Worm (Caenorhabditis elegans): ENCODE data around the gene F59B2.3.
A peak's percentile ranks its signal among the peaks of the same experiment; 100 is the strongest.

Gene F59B2.3

DNA sequence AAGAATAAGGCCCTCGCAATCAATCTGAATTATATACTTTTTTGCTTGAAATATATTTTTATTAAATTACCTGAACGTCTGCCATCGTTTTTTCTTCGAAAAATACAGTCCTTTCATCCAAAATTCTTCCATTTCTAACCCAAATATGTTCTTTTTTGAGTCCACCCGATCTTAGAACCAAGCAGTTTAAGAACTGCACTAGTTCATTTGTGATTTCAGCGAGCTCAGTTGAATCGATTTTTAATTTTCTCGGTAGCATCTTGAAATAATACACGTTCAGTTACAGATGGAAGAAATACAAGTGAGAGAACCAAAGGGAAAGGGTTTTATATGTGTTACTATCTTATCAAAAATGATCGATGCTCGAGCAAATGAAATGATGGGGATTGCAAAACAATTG lies at the start of gene F59B2.3:
TSS of gene F59B2.3 (minus strand) at position 259 of the 400 bp plus-strand sequence.
- TF ChIP-seq elt-2 (tag; optimal IDR thresholded peaks at IDR 0.05) (peak; percentile 5), eor-1 (tag; optimal IDR thresholded peaks at IDR 0.05) (no peak)

DNA sequence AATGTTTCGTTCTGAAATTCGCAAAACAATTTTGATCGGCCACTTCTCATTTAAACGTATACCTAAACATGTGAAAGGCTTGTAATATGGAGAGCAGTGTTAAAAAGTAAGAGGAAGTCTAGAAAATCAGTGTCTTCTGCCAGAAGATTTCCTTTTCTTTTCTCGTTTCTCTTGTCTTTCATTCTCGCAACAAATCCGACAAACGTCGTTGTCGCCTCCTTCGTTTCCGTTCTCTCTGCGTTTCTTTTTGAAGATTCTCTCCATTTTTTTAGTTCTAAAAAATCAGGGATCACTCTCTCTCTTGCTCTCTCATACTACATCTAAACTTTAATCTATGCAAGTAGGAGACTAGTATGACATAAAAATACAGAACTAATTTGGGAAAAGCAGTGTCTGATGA lies 47.7 kb upstream of the F59B2.3 start:
- TF ChIP-seq fos-1 (tag; optimal IDR thresholded peaks at IDR 0.05) (no peak), fkh-10 (GFP tag; optimal IDR thresholded peaks at IDR 0.05) (peak; percentile 6), lin-39 (tag; optimal IDR thresholded peaks at IDR 0.05) (no peak), ceh-16 (tag; optimal IDR thresholded peaks at IDR 0.05) (no peak)

DNA sequence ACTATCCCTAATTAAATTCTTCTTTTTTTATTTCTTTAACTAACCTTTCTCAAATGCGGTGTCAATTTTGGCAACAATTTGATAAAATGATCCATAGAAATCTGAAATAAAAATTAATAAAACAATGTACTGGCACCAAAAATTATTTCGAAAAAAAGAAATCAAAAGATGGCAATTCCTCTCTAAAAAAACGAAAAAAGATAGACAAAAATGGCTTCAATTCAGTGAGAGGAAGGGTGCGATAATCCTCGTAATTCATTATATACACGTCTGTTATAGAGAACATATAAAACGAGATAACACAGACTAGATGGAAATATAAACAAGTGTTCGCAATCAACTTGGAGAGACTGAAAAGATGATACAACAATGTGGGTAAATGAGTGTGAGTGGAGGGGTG lies 46.3 kb upstream of the F59B2.3 start, which contains the start of gene R107.2:
TSS of gene R107.2 (minus strand) at position 101 of the 400 bp plus-strand sequence.
- TF ChIP-seq aly-2 (tag; optimal IDR thresholded peaks at IDR 0.05) (no peak), egl-5 (tag; optimal IDR thresholded peaks at IDR 0.05) (no peak), zag-1 (tag; optimal IDR thresholded peaks at IDR 0.05) (no peak), nhr-25 (tag; optimal IDR thresholded peaks at IDR 0.05) (no peak), fos-1 (tag; optimal IDR thresholded peaks at IDR 0.05) (no peak), unc-62 (GFP tag; optimal IDR thresholded peaks at IDR 0.05) (no peak), elt-1 (tag; optimal IDR thresholded peaks at IDR 0.05) (no peak), nhr-23 (tag; optimal IDR thresholded peaks at IDR 0.05) (no peak)

DNA sequence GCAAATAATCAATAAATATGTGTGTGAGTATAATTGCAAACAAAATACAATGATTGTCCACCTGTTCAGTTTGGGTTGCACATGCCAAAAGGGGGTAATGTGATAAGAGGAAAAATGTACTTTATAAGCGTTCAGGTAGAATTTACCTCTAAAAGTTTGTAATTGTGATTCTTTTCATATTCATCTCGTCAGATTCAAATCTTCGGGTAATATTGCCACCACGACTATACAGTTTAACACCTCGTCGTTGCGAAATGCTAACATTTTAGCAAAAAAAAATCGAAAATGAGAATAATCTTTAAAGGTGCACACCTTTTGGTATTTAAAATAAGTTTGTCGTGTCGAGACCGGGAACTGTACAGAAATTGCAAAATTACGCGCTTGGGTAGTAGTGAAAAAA lies 43.6 kb upstream of the F59B2.3 start, which contains the start of gene nac-2:
TSS of gene nac-2 (minus strand) at position 101 of the 400 bp plus-strand sequence.
- TF ChIP-seq ceh-28 (tag; optimal IDR thresholded peaks at IDR 0.05) (peak; percentile 0), skn-1 (tag; optimal IDR thresholded peaks at IDR 0.05) (no peak)

DNA sequence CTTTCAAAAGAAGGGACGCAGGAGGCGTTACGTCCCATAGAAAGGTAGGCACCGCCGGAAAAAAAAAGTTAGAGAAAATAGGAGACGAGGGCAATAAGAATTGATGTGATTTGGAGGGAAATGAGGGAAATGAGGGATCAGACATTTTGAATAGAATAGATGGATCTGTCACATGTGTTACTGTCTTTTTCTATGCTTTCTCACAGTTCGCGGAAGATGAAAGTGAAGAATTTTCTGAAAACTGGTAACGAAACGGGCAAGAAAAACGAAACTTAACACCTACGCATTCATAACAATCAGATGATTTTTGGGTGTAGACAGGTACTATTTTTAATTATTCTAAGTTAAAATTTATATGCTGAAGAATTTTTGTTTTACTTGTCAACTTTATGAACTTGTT lies 38.1 kb upstream of the F59B2.3 start, which contains the start of gene R107.9:
TSS of gene R107.9 (plus strand) at position 301 of the 400 bp plus-strand sequence.
- TF ChIP-seq nhr-23 (tag; optimal IDR thresholded peaks at IDR 0.05) (no peak), egl-5 (tag; optimal IDR thresholded peaks at IDR 0.05) (peak; percentile 17), nhr-11 (tag; optimal IDR thresholded peaks at IDR 0.05) (no peak)

DNA sequence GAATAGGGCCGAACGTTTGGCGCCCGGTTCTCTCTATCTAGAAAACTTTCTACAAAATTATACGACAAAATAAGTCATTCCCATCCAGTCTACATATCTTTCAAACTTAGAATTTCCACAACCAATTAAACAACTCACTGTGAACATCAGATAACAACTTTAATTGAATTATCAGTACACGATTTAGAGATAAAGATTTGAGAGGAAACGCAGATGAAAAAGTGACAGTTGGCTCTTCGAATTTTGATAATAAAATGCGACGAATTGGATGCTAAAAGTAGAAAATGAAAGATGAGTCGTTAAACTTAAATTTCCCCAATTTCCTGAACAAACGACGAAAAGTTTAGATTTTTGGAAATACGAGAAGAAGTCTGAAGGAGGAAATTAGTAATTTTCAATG lies 35.5 kb upstream of the F59B2.3 start:
- TF ChIP-seq daf-12 (tag; optimal IDR thresholded peaks at IDR 0.05) (no peak), hmg-11 (tag; optimal IDR thresholded peaks at IDR 0.05) (no peak), pha-4 (tag; optimal IDR thresholded peaks at IDR 0.05) (no peak), nhr-12 (tag; optimal IDR thresholded peaks at IDR 0.05) (no peak), elt-2 (tag; optimal IDR thresholded peaks at IDR 0.05) (peak; percentile 89), nhr-25 (tag; optimal IDR thresholded peaks at IDR 0.05) (no peak), jun-1 (tag; optimal IDR thresholded peaks at IDR 0.05) (no peak), nhr-237 (tag; optimal IDR thresholded peaks at IDR 0.05) (no peak), egl-27 (tag; optimal IDR thresholded peaks at IDR 0.05) (no peak), ceh-28 (tag; optimal IDR thresholded peaks at IDR 0.05) (no peak), nhr-43 (tag; optimal IDR thresholded peaks at IDR 0.05; ENCODE audit: poor library complexity, severe bottlenecking) (no peak), pqm-1 (tag; optimal IDR thresholded peaks at IDR 0.05) (peak; percentile 62), R02D3.7 (tag; optimal IDR thresholded peaks at IDR 0.05) (no peak), ceh-9 (tag; optimal IDR thresholded peaks at IDR 0.05) (no peak), lin-39 (tag; optimal IDR thresholded peaks at IDR 0.05) (no peak), lsy-12 (tag; optimal IDR thresholded peaks at IDR 0.05) (no peak), mml-1 (tag; optimal IDR thresholded peaks at IDR 0.05) (no peak), zag-1 (tag; optimal IDR thresholded peaks at IDR 0.05) (no peak)

DNA sequence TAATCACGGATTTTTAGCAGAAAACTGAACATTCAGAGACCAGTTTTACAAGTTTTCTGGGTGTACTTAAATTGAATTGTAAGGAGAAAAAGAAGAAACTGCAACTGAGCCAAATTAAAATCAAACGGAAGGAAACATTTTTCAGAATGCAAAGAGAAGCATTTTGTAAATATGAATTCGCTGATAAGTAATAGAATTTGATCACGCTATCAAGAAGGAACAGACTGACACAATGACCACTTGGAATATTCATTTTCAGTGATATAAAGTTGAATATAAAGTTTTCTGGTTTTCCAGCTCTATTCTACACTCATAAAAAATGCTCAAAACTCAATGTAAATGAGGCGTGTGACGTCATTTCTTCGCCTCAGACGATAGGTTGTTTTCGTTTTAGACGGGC lies 34.6 kb upstream of the F59B2.3 start:
- TF ChIP-seq jun-1 (tag; optimal IDR thresholded peaks at IDR 0.05): peak; percentile 51
- no peak for TF ChIP-seq unc-39 (tag; optimal IDR thresholded peaks at IDR 0.05)
- TF ChIP-seq nhr-12 (tag; optimal IDR thresholded peaks at IDR 0.05): no peak
- TF ChIP-seq elt-2 (tag; optimal IDR thresholded peaks at IDR 0.05): peak; percentile 57
- TF ChIP-seq pha-4 (tag; optimal IDR thresholded peaks at IDR 0.05): peak; percentile 10
- TF ChIP-seq ceh-28 (tag; optimal IDR thresholded peaks at IDR 0.05): no peak
- no peak for TF ChIP-seq lsy-12 (tag; optimal IDR thresholded peaks at IDR 0.05)
- TF ChIP-seq lin-15B (tag; optimal IDR thresholded peaks at IDR 0.05): no peak

Measured in whole organism, L3 larva.